Worm (Caenorhabditis elegans): Measurements from ENCODE around the gene cnd-1.

Gene cnd-1

ce11 chrIII:5227831-5228467 lies 16.5 kb downstream of the cnd-1 start, which contains the start of the genes C34E10.12, C34E10.10 and atp-2 (continued):
- TF ChIP-seq B0336.3 (GFP tag; IDR thresholded peaks at IDR 0.05) (no peak), ccch-3 (GFP tag; optimal IDR thresholded peaks at IDR 0.05) (no peak), ceh-91 (GFP tag; IDR thresholded peaks at IDR 0.05) (no peak), cebp-2 (GFP tag; IDR thresholded peaks at IDR 0.05) (no peak), ztf-28 (GFP tag; IDR thresholded peaks at IDR 0.05) (no peak), sea-2 (GFP tag; IDR thresholded peaks at IDR 0.05) (no peak), akir-1 (GFP tag; optimal IDR thresholded peaks at IDR 0.05) (no peak), C06A6.2 (GFP tag; conservative IDR thresholded peaks at IDR 0.05) (peak; percentile 46; the same call in 1 of the 2 replicates), lin-26 (GFP tag; IDR thresholded peaks at IDR 0.05) (no peak), ceh-27 (GFP tag; optimal IDR thresholded peaks at IDR 0.05) (peak; percentile 58), T26A5.8 (tag; optimal IDR thresholded peaks at IDR 0.05) (no peak), bed-1 (GFP tag; IDR thresholded peaks at IDR 0.05) (no peak), aptf-2 (GFP tag; conservative IDR thresholded peaks at IDR 0.05) (no peak), lsl-1 (GFP tag; optimal IDR thresholded peaks at IDR 0.05) (peak; percentile 47), pbrm-1 (GFP tag; IDR thresholded peaks at IDR 0.05) (peak; percentile 50; the same call in 1 of the 2 replicates), ceh-58 (GFP tag; IDR thresholded peaks at IDR 0.05) (no peak), efl-1 (GFP tag; optimal IDR thresholded peaks at IDR 0.05) (no peak), F57A8.1 (GFP tag; optimal IDR thresholded peaks at IDR 0.05) (no peak), lir-1 (GFP tag; conservative IDR thresholded peaks at IDR 0.05) (no peak), lin-35 (GFP tag; optimal IDR thresholded peaks at IDR 0.05) (peak in 1 of 3 experiments; percentile 76), K11D2.4 (GFP tag; IDR thresholded peaks at IDR 0.05) (peak; percentile 20; the same call in 1 of the 2 replicates), ztf-26 (tag; optimal IDR thresholded peaks at IDR 0.05) (peak; percentile 19), D2030.7 (GFP tag; IDR thresholded peaks at IDR 0.05) (no peak; the same call in 1 of the 2 replicates), hrde-1 (tag; optimal IDR thresholded peaks at IDR 0.05; ENCODE audit: borderline replicate concordance) (no peak), egl-18 (GFP tag; IDR thresholded peaks at IDR 0.05) (no peak), madf-8 (GFP tag; conservative IDR thresholded peaks at IDR 0.05) (no peak), F52B5.7 (tag; optimal IDR thresholded peaks at IDR 0.05) (no peak), hmg-20 (GFP tag; IDR thresholded peaks at IDR 0.05) (no peak), K12H6.12 (tag; optimal IDR thresholded peaks at IDR 0.05) (no peak), madf-3 (GFP tag; IDR thresholded peaks at IDR 0.05) (no peak), die-1 (tag; optimal IDR thresholded peaks at IDR 0.05) (no peak), tbp1 (GFP tag; optimal IDR thresholded peaks at IDR 0.05) (peak; percentile 61), nhr-80 (tag; optimal IDR thresholded peaks at IDR 0.05) (peak; percentile 38), lsy-27 (tag; optimal IDR thresholded peaks at IDR 0.05; ENCODE audit: borderline replicate concordance, insufficient read depth) (no peak), zfh-2 (GFP tag; conservative IDR thresholded peaks at IDR 0.05) (no peak), rpc-1 (optimal IDR thresholded peaks at IDR 0.05) (peak; percentile 25), rpc-1 (tag; optimal IDR thresholded peaks at IDR 0.05) (no peak), tbx-9 (tag; optimal IDR thresholded peaks at IDR 0.05; ENCODE audit: borderline replicate concordance) (no peak), rcor-1 (GFP tag; IDR thresholded peaks at IDR 0.05) (peak; percentile 39; the same call in 1 of the 2 replicates), nhr-179 (tag; optimal IDR thresholded peaks at IDR 0.05) (no peak), F33H1.4 (GFP tag; IDR thresholded peaks at IDR 0.05) (peak; percentile 96), aptf-3 (GFP tag; IDR thresholded peaks at IDR 0.05) (no peak), dpff-1 (tag; optimal IDR thresholded peaks at IDR 0.05) (no peak), unc-130 (GFP tag; optimal IDR thresholded peaks at IDR 0.05) (peak; percentile 23), dox-1 (GFP tag; IDR thresholded peaks at IDR 0.05) (peak; percentile 56), F55B11.4 (tag; optimal IDR thresholded peaks at IDR 0.05; ENCODE audit: borderline replicate concordance, insufficient read depth) (no peak), lin-54 (GFP tag; optimal IDR thresholded peaks at IDR 0.05) (peak; percentile 71), F22D6.2 (tag; optimal IDR thresholded peaks at IDR 0.05) (no peak), sdz-38 (tag; optimal IDR thresholded peaks at IDR 0.05) (no peak)
